Fruit fly (Drosophila melanogaster): ENCODE results near the gene Hsp26.

Gene Hsp26

dm6 chr3L:9333745-9334382, 43.4 kb downstream of the Hsp26 start, which contains the start of gene PGRP-LA (continued):
- TF ChIP-seq CG12744 (GFP tag; optimal IDR thresholded peaks at IDR 0.05) (no peak), CG14014 (GFP tag; IDR thresholded peaks at IDR 0.05) (no peak), YL-1 (GFP tag; optimal IDR thresholded peaks at IDR 0.05) (no peak), CG6272 (GFP tag; IDR thresholded peaks at IDR 0.05) (no peak), Mad (GFP tag; optimal IDR thresholded peaks at IDR 0.05) (no peak), Sox102F (GFP tag; optimal IDR thresholded peaks at IDR 0.05) (peak; percentile 51), Side (GFP tag; optimal IDR thresholded peaks at IDR 0.05) (no peak), Dad (GFP tag; optimal IDR thresholded peaks at IDR 0.05) (no peak), Ssrp (tag; optimal IDR thresholded peaks at IDR 0.05) (no peak), CG17385 (GFP tag; optimal IDR thresholded peaks at IDR 0.05) (peak; percentile 22), CG33213 (GFP tag; optimal IDR thresholded peaks at IDR 0.05) (no peak), Lim3 (GFP tag; IDR thresholded peaks at IDR 0.05) (no peak), tll (GFP tag; optimal IDR thresholded peaks at IDR 0.05) (no peak), kni (GFP tag; optimal IDR thresholded peaks at IDR 0.05) (no peak), dysf (GFP tag; IDR thresholded peaks at IDR 0.05) (peak; percentile 68; the same call in 2 of the 3 replicates), Aef1 (GFP tag; IDR thresholded peaks at IDR 0.05) (peak; percentile 37; the same call in 1 of the 3 replicates), ATbp (GFP tag; optimal IDR thresholded peaks at IDR 0.05) (peak; percentile 15), D19A (tag; optimal IDR thresholded peaks at IDR 0.05) (no peak), CG2116 (GFP tag; optimal IDR thresholded peaks at IDR 0.05) (no peak), CG13287 (GFP tag; IDR thresholded peaks at IDR 0.05; ENCODE audit: partially characterized antibody) (no peak), CG4617 (GFP tag; optimal IDR thresholded peaks at IDR 0.05; ENCODE audit: borderline replicate concordance) (no peak), CG43689 (GFP tag; IDR thresholded peaks at IDR 0.05) (no peak), luna (GFP tag; optimal IDR thresholded peaks at IDR 0.05) (no peak), CG2202 (tag; optimal IDR thresholded peaks at IDR 0.05) (no peak), psq (GFP tag; optimal IDR thresholded peaks at IDR 0.05) (no peak), HLH54F (GFP tag; optimal IDR thresholded peaks at IDR 0.05) (no peak), CG10565 (GFP tag; optimal IDR thresholded peaks at IDR 0.05) (no peak), Ravus (GFP tag; IDR thresholded peaks at IDR 0.05) (no peak), br (optimal IDR thresholded peaks at IDR 0.05) (no peak), Med (GFP tag) (peak; percentile 81), Optix (GFP tag; IDR thresholded peaks at IDR 0.05) (no peak), H15 (GFP tag; IDR thresholded peaks at IDR 0.05) (0 out of 3 replicates have a peak, but pooled peaks have one; percentile 35), jing (GFP tag; optimal IDR thresholded peaks at IDR 0.05) (no peak), CG31224 (GFP tag; IDR thresholded peaks at IDR 0.05) (no peak), eyg (GFP tag; optimal IDR thresholded peaks at IDR 0.05) (no peak), Sin3A (optimal IDR thresholded peaks at IDR 0.05) (no peak), Nf-YC (tag; optimal IDR thresholded peaks at IDR 0.05) (no peak), Lpt (GFP tag; optimal IDR thresholded peaks at IDR 0.05) (no peak), Taf1 (GFP tag; IDR thresholded peaks at IDR 0.05) (no peak), tx (GFP tag; optimal IDR thresholded peaks at IDR 0.05) (no peak), ranshi (GFP tag; IDR thresholded peaks at IDR 0.05) (peak; percentile 15; the same call in 1 of the 2 replicates), fd64A (GFP tag; optimal IDR thresholded peaks at IDR 0.05) (no peak), CG5245 (GFP tag; optimal IDR thresholded peaks at IDR 0.05) (peak; percentile 25), CG1024 (GFP tag; IDR thresholded peaks at IDR 0.05) (0 out of 2 replicates have a peak, but pooled peaks have one; percentile 22), bcd (GFP tag; optimal IDR thresholded peaks at IDR 0.05) (no peak), CG6765 (GFP tag; optimal IDR thresholded peaks at IDR 0.05) (peak; percentile 21), CG12104 (GFP tag; optimal IDR thresholded peaks at IDR 0.05) (no peak), ewg (GFP tag; optimal IDR thresholded peaks at IDR 0.05) (peak; percentile 11), CG8089 (GFP tag; optimal IDR thresholded peaks at IDR 0.05) (no peak), CG18262 (tag; optimal IDR thresholded peaks at IDR 0.05) (no peak), HmgZ (tag; optimal IDR thresholded peaks at IDR 0.05) (no peak), Hr3 (GFP tag; optimal IDR thresholded peaks at IDR 0.05) (peak; percentile 4)
